Fruit fly (Drosophila melanogaster): Measurements from ENCODE around the gene lost.

Gene lost

dm6 chr3R:4397403-4398079 is 5.3 kb upstream of the lost start, which contains the start of gene CG9855 (continued):
- TF ChIP-seq CG10565 (GFP tag; optimal IDR thresholded peaks at IDR 0.05) (no peak), pita (GFP tag; optimal IDR thresholded peaks at IDR 0.05) (no peak), CG3281 (GFP tag; optimal IDR thresholded peaks at IDR 0.05) (no peak), wdn (GFP tag; IDR thresholded peaks at IDR 0.05) (no peak), phol (tag; optimal IDR thresholded peaks at IDR 0.05) (peak; percentile 32), CG11695 (GFP tag; IDR thresholded peaks at IDR 0.05) (no peak), CG12236 (GFP tag; optimal IDR thresholded peaks at IDR 0.05) (no peak), CG13287 (GFP tag; IDR thresholded peaks at IDR 0.05; ENCODE audit: partially characterized antibody) (peak; percentile 48; the same call in 1 of the 2 replicates), luna (GFP tag; optimal IDR thresholded peaks at IDR 0.05) (no peak), CG30020 (tag; optimal IDR thresholded peaks at IDR 0.05) (peak; percentile 84), Mrtf (GFP tag; IDR thresholded peaks at IDR 0.05) (no peak), CG13894 (tag; optimal IDR thresholded peaks at IDR 0.05) (peak; percentile 33), CG8478 (optimal IDR thresholded peaks at IDR 0.05) (no peak), CG8281 (tag; optimal IDR thresholded peaks at IDR 0.05) (no peak), CG10274 (GFP tag; optimal IDR thresholded peaks at IDR 0.05) (no peak), CG11398 (GFP tag; optimal IDR thresholded peaks at IDR 0.05) (no peak), schlank (tag; optimal IDR thresholded peaks at IDR 0.05) (no peak), nerfin-2 (GFP tag; IDR thresholded peaks at IDR 0.05; ENCODE audit: partially characterized antibody) (no peak), CG12659 (GFP tag; optimal IDR thresholded peaks at IDR 0.05) (peak; percentile 68), sim (GFP tag; IDR thresholded peaks at IDR 0.05) (no peak), Hmx (GFP tag; optimal IDR thresholded peaks at IDR 0.05) (no peak), CG5180 (GFP tag; optimal IDR thresholded peaks at IDR 0.05) (no peak), CG7963 (GFP tag; IDR thresholded peaks at IDR 0.05; ENCODE audit: partially characterized antibody) (no peak), CG15601 (tag; optimal IDR thresholded peaks at IDR 0.05) (peak; percentile 37), CG17328 (GFP tag; IDR thresholded peaks at IDR 0.05) (no peak), nau (GFP tag; optimal IDR thresholded peaks at IDR 0.05) (no peak), CG31388 (GFP tag; optimal IDR thresholded peaks at IDR 0.05) (no peak), gem (tag; optimal IDR thresholded peaks at IDR 0.05) (no peak), bigmax (GFP tag; optimal IDR thresholded peaks at IDR 0.05) (no peak), run (tag; optimal IDR thresholded peaks at IDR 0.05) (no peak), zfh2 (GFP tag; optimal IDR thresholded peaks at IDR 0.05) (no peak), trem (tag; optimal IDR thresholded peaks at IDR 0.05) (peak; percentile 46), chn (GFP tag; optimal IDR thresholded peaks at IDR 0.05) (no peak), CG12391 (tag; optimal IDR thresholded peaks at IDR 0.05) (no peak), org-1 (GFP tag; optimal IDR thresholded peaks at IDR 0.05) (no peak), CG3065 (GFP tag; optimal IDR thresholded peaks at IDR 0.05) (no peak), pzg (GFP tag; optimal IDR thresholded peaks at IDR 0.05) (peak; percentile 79), CG8944 (GFP tag; optimal IDR thresholded peaks at IDR 0.05) (no peak), CG17186 (GFP tag; optimal IDR thresholded peaks at IDR 0.05) (peak; percentile 26), so (GFP tag; IDR thresholded peaks at IDR 0.05) (no peak), gce (GFP tag; IDR thresholded peaks at IDR 0.05) (no peak), CG3995 (GFP tag; optimal IDR thresholded peaks at IDR 0.05) (peak; percentile 85), CG15514 (GFP tag; optimal IDR thresholded peaks at IDR 0.05) (peak; percentile 62), nerfin-1 (tag; optimal IDR thresholded peaks at IDR 0.05) (peak; percentile 8), zen (tag; optimal IDR thresholded peaks at IDR 0.05) (no peak), CG10654 (GFP tag; optimal IDR thresholded peaks at IDR 0.05) (no peak), Ets97D (GFP tag; optimal IDR thresholded peaks at IDR 0.05) (peak; percentile 45), Hmr (GFP tag; optimal IDR thresholded peaks at IDR 0.05) (peak; percentile 17), Eip74EF (GFP tag; optimal IDR thresholded peaks at IDR 0.05) (no peak), B-H2 (GFP tag; optimal IDR thresholded peaks at IDR 0.05) (no peak)

Data from whole organism, embryonic.